Fruit fly (Drosophila melanogaster) whole organism, embryonic: ENCODE results near the gene CG9760.

Source experiments
- B-H2 ChIP-seq: fragments of 200-800 bp; sonication (Bioruptor generic); optimal IDR thresholded peaks from 2 replicates; lab custom pipeline; 2018; ENCODE audit warnings: missing biosample characterization, mild to moderate bottlenecking, missing genetic modification characterization
- Bgb ChIP-seq: fragments of 200-800 bp; sonication (Bioruptor generic); IDR thresholded peaks from 2 replicates; pipeline ENCODE4 v1.3.6; 2022; ENCODE audit warnings: missing biosample characterization, missing genetic modification characterization; ENCODE audit not compliant: partially characterized antibody
- CG12236 ChIP-seq: fragments of 200-800 bp; sonication (Bioruptor generic); optimal IDR thresholded peaks from 2 replicates; lab custom pipeline; 2016; ENCODE audit warnings: missing biosample characterization, missing genetic modification characterization
- CG12769 ChIP-seq: fragments of 200-800 bp; sonication (Bioruptor generic); optimal IDR thresholded peaks from 2 replicates; lab custom pipeline; 2019; ENCODE audit warnings: missing biosample characterization, mild to moderate bottlenecking, missing genetic modification characterization, moderate library complexity
- CG13123 ChIP-seq: fragments of 200-800 bp; sonication (Bioruptor generic); optimal IDR thresholded peaks from 2 replicates; lab custom pipeline; 2016; ENCODE audit warnings: missing biosample characterization, missing genetic modification characterization
- CG13894 ChIP-seq: fragments of 200-800 bp; sonication (Bioruptor generic); optimal IDR thresholded peaks from 3 replicates; lab custom pipeline; 2018; ENCODE audit warnings: missing biosample characterization, mild to moderate bottlenecking, missing genetic modification characterization, moderate library complexity
- CG32532 ChIP-seq: fragments of 200-800 bp; sonication (Bioruptor generic); IDR thresholded peaks from 2 replicates; pipeline ENCODE4 v1.3.6; 2022; ENCODE audit warnings: missing biosample characterization, missing genetic modification characterization
- CG3281 ChIP-seq: fragments of 200-800 bp; sonication (Bioruptor generic); optimal IDR thresholded peaks from 3 replicates; lab custom pipeline; 2017; ENCODE audit warnings: missing biosample characterization, mild to moderate bottlenecking, missing genetic modification characterization
- CG34224 ChIP-seq: fragments of 200-800 bp; sonication (Bioruptor generic); IDR thresholded peaks from 3 replicates; pipeline ENCODE4 v1.3.6; 2022; ENCODE audit warnings: missing biosample characterization, missing genetic modification characterization; ENCODE audit not compliant: partially characterized antibody
- CG34376 ChIP-seq: fragments of 200-800 bp; sonication (Bioruptor generic); optimal IDR thresholded peaks from 2 replicates; lab custom pipeline; 2018; ENCODE audit warnings: missing biosample characterization, mild to moderate bottlenecking, missing genetic modification characterization
- CG4617 ChIP-seq: fragments of 200-800 bp; sonication (Bioruptor generic); optimal IDR thresholded peaks from 3 replicates; lab custom pipeline; 2016; ENCODE audit warnings: missing biosample characterization, missing genetic modification characterization, borderline replicate concordance
- CG6683 ChIP-seq: fragments of 200-800 bp; sonication (Bioruptor generic); optimal IDR thresholded peaks from 2 replicates; lab custom pipeline; 2017; ENCODE audit warnings: missing biosample characterization, mild to moderate bottlenecking, missing genetic modification characterization, missing genetic modification reagents
- CG6765 ChIP-seq: fragments of 200-800 bp; sonication (Bioruptor generic); optimal IDR thresholded peaks from 3 replicates; lab custom pipeline; 2017; ENCODE audit warnings: missing biosample characterization, mild to moderate bottlenecking, missing genetic modification characterization
- CG6791 ChIP-seq: fragments of 200-800 bp; sonication (Bioruptor generic); IDR thresholded peaks from 3 replicates; pipeline ENCODE4 v1.3.6; 2022; ENCODE audit warnings: missing biosample characterization, missing genetic modification characterization; ENCODE audit not compliant: partially characterized antibody
- CG6813 ChIP-seq: fragments of 200-800 bp; sonication (Bioruptor generic); optimal IDR thresholded peaks from 2 replicates; lab custom pipeline; 2017; ENCODE audit warnings: missing biosample characterization, missing genetic modification characterization, mild to moderate bottlenecking, moderate library complexity, missing genetic modification reagents
- CG9797 ChIP-seq: fragments of 200-800 bp; sonication (Bioruptor generic); optimal IDR thresholded peaks from 3 replicates; lab custom pipeline; 2018; ENCODE audit warnings: missing biosample characterization, mild to moderate bottlenecking, missing genetic modification characterization
- Dbx ChIP-seq: fragments of 200-800 bp; sonication (Bioruptor generic); IDR thresholded peaks from 3 replicates; pipeline ENCODE4 v1.3.6; 2022; ENCODE audit warnings: missing biosample characterization, missing genetic modification characterization
- Dll ChIP-seq: fragments of 200-800 bp; sonication (Bioruptor generic); IDR thresholded peaks from 4 replicates; pipeline ENCODE4 v1.3.6; 2022; ENCODE audit warnings: missing biosample characterization, missing genetic modification characterization; ENCODE audit not compliant: partially characterized antibody
- Dref ChIP-seq: fragments of 200-800 bp; sonication (Bioruptor generic); IDR thresholded peaks from 2 replicates; pipeline ENCODE4 v1.3.6; 2022; ENCODE audit warnings: missing biosample characterization, missing genetic modification characterization
- Ets97D ChIP-seq: fragments of 200-800 bp; sonication (Bioruptor generic); optimal IDR thresholded peaks from 3 replicates; lab custom pipeline; 2016; ENCODE audit warnings: missing biosample characterization, missing genetic modification characterization
- HLH4C ChIP-seq: fragments of 200-800 bp; sonication (Bioruptor generic); IDR thresholded peaks from 3 replicates; pipeline ENCODE4 v1.3.6; 2022; ENCODE audit warnings: missing biosample characterization, missing genetic modification characterization; ENCODE audit not compliant: partially characterized antibody
- Hr3 ChIP-seq: fragments of 200-800 bp; sonication (Bioruptor generic); optimal IDR thresholded peaks from 3 replicates; lab custom pipeline; 2016; ENCODE audit warnings: missing biosample characterization, missing genetic modification characterization
- Med ChIP-seq: fragments of 200-800 bp; sonication (Bioruptor generic); peaks from one replicate; lab custom pipeline; 2016; ENCODE audit warnings: missing biosample characterization, missing genetic modification characterization, mild to moderate bottlenecking, inconsistent platforms, moderate library complexity
- Myb ChIP-seq: fragments of 200-800 bp; sonication (Bioruptor generic); optimal IDR thresholded peaks from 2 replicates; lab custom pipeline; 2016; ENCODE audit warnings: missing biosample characterization, missing genetic modification characterization
- Rx ChIP-seq: fragments of 200-800 bp; sonication (Bioruptor generic); IDR thresholded peaks from 2 replicates; pipeline ENCODE4 v1.3.6; 2022; ENCODE audit warnings: missing biosample characterization, missing genetic modification characterization
- Sry-δ ChIP-seq: fragments of 200-800 bp; sonication (Bioruptor generic); optimal IDR thresholded peaks from 2 replicates; lab custom pipeline; 2016; ENCODE audit warnings: missing biosample characterization, missing genetic modification characterization
- Trl ChIP-seq, 3 experiments: fragments of >200 bp in 2 of 3; fragments of 200-800 bp in 1 of 3; sonication (Bioruptor generic) in 1 of 3; optimal IDR thresholded peaks; 2 replicates in 1 of 3; 3 replicates in 2 of 3; lab custom pipeline; 2016 to 2017; ENCODE audit warnings: missing biosample characterization in 1 of 3, missing genetic modification characterization in 1 of 3
- amos ChIP-seq: fragments of 200-800 bp; sonication (Bioruptor generic); IDR thresholded peaks from 2 replicates; pipeline ENCODE4 v1.3.6; 2022; ENCODE audit warnings: missing biosample characterization, missing genetic modification characterization; ENCODE audit not compliant: partially characterized antibody
- az2 ChIP-seq: fragments of 200-800 bp; sonication (Bioruptor generic); optimal IDR thresholded peaks from 3 replicates; lab custom pipeline; 2016; ENCODE audit warnings: missing biosample characterization, missing genetic modification characterization
- chinmo ChIP-seq: fragments of 200-800 bp; sonication (Bioruptor generic); IDR thresholded peaks from 4 replicates; pipeline ENCODE4 v1.3.6; 2022; ENCODE audit warnings: missing biosample characterization, missing genetic modification characterization; ENCODE audit not compliant: partially characterized antibody
- ewg ChIP-seq: fragments of 200-800 bp; sonication (Bioruptor generic); optimal IDR thresholded peaks from 3 replicates; lab custom pipeline; 2017; ENCODE audit warnings: mild to moderate bottlenecking, missing biosample characterization, missing genetic modification reagents, missing genetic modification characterization
- exex ChIP-seq: fragments of 200-800 bp; sonication (Bioruptor generic); optimal IDR thresholded peaks from 4 replicates; lab custom pipeline; 2018; ENCODE audit warnings: missing biosample characterization, mild to moderate bottlenecking, missing genetic modification characterization, moderate library complexity
- fd102C ChIP-seq: fragments of 200-800 bp; sonication (Bioruptor generic); optimal IDR thresholded peaks from 2 replicates; lab custom pipeline; 2018; ENCODE audit warnings: missing biosample characterization, mild to moderate bottlenecking, missing genetic modification characterization, moderate library complexity
- fd96Cb ChIP-seq: fragments of 200-800 bp; sonication (Bioruptor generic); optimal IDR thresholded peaks from 2 replicates; lab custom pipeline; 2018; ENCODE audit warnings: missing biosample characterization, mild to moderate bottlenecking, missing genetic modification characterization, moderate library complexity
- fru ChIP-seq: fragments of >200 bp; optimal IDR thresholded peaks from 2 replicates; lab custom pipeline; 2017
- ftz-f1 ChIP-seq: fragments of 200-800 bp; sonication (Bioruptor generic); optimal IDR thresholded peaks from 2 replicates; lab custom pipeline; 2016; ENCODE audit warnings: missing biosample characterization, missing genetic modification characterization
- gsb ChIP-seq: fragments of 200-800 bp; sonication (Bioruptor generic); IDR thresholded peaks from 2 replicates; pipeline ENCODE4 v1.3.6; 2022; ENCODE audit warnings: missing biosample characterization, missing genetic modification characterization
- hkb ChIP-seq, 2 experiments: fragments of 200-800 bp in 1 of 2; fragments of >200 bp in 1 of 2; sonication (Bioruptor generic) in 1 of 2; IDR thresholded peaks in 1 of 2; optimal IDR thresholded peaks in 1 of 2; 2 replicates each; pipeline versions ENCODE4 v1.3.6 to Lab custom; 2017 to 2022; ENCODE audit warnings: missing biosample characterization in 1 of 2, missing genetic modification characterization in 1 of 2
- knrl ChIP-seq: fragments of 200-800 bp; sonication (Bioruptor generic); IDR thresholded peaks from 3 replicates; pipeline ENCODE4 v1.3.6; 2022; ENCODE audit warnings: missing biosample characterization, missing genetic modification characterization; ENCODE audit not compliant: partially characterized antibody
- mirr ChIP-seq: fragments of 200-800 bp; sonication (Bioruptor generic); optimal IDR thresholded peaks from 3 replicates; lab custom pipeline; 2018; ENCODE audit warnings: missing biosample characterization, mild to moderate bottlenecking, missing genetic modification characterization
- nerfin-2 ChIP-seq: fragments of 200-800 bp; sonication (Bioruptor generic); IDR thresholded peaks from 2 replicates; pipeline ENCODE4 v1.3.6; 2022; ENCODE audit warnings: missing biosample characterization, missing genetic modification characterization; ENCODE audit not compliant: partially characterized antibody
- pzg ChIP-seq: fragments of 200-800 bp; sonication (Bioruptor generic); optimal IDR thresholded peaks from 3 replicates; lab custom pipeline; 2018; ENCODE audit warnings: missing biosample characterization, mild to moderate bottlenecking, missing genetic modification characterization, moderate library complexity
- scrt ChIP-seq: fragments of 200-800 bp; sonication (Bioruptor generic); optimal IDR thresholded peaks from 2 replicates; lab custom pipeline; 2018; ENCODE audit warnings: missing biosample characterization, mild to moderate bottlenecking, missing genetic modification characterization, moderate library complexity
- sob ChIP-seq: fragments of 200-800 bp; sonication (Bioruptor generic); IDR thresholded peaks from 2 replicates; pipeline ENCODE4 v1.3.6; 2022; ENCODE audit warnings: missing biosample characterization, missing genetic modification characterization
- sug ChIP-seq: fragments of 200-800 bp; optimal IDR thresholded peaks from 2 replicates; lab custom pipeline; 2019; ENCODE audit warnings: missing biosample characterization, mild to moderate bottlenecking, missing genetic modification characterization, moderate library complexity
- unc-4 ChIP-seq: fragments of 200-800 bp; sonication (Bioruptor generic); IDR thresholded peaks from 2 replicates; pipeline ENCODE4 v1.3.6; 2022; ENCODE audit warnings: missing biosample characterization, missing genetic modification characterization; ENCODE audit not compliant: partially characterized antibody

The CG9760 gene

DNA sequence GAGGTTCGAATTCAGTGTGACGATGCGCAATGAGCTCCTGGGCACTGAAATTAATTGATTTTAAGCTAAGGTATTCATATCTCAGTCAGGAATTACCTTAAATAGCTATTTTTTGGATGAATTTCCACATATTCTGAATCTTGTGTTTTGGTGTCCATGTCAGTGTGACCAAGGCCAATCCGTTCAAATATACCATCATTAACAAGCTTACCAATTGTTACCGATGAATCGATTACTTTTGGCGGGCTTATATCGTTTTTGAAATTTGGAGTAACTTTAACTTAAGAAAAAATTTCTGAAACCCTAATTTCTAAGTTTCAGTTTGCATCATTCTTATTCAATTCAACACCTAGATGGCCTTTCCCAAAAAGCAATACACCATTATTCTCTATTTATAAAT is 42.3 kb upstream of the CG9760 start, which contains the start of gene Tsen54 (continued):
- TF ChIP-seq Dll (GFP tag; lab: Robert Waterston, UW) (peak; percentile 75), CG4617 (GFP tag; lab: Kevin White, UChicago) (peak; percentile 44), scrt (GFP tag; lab: Kevin White, UChicago) (peak; percentile 27), Trl (optimal IDR thresholded peaks at IDR 0.05; lab: Kevin White, UChicago) (no peak), Trl (GFP tag; optimal IDR thresholded peaks at IDR 0.05; lab: Kevin White, UChicago) (no peak), nerfin-2 (GFP tag; lab: Robert Waterston, UW) (peak; percentile 45; the same call in 1 of the 2 replicates), Sry-δ (GFP tag; lab: Kevin White, UChicago) (peak; percentile 34), az2 (no peak), knrl (GFP tag; lab: Robert Waterston, UW) (peak; percentile 58; the same call in 2 of the 3 replicates), CG6791 (GFP tag; lab: Robert Waterston, UW) (peak; percentile 72), fd102C (no peak), CG9797 (peak; percentile 40), CG34376 (GFP tag; lab: Kevin White, UChicago) (no peak), CG6683 (no peak), CG34224 (GFP tag; lab: Robert Waterston, UW) (peak; percentile 77), CG13123 (no peak), CG12236 (no peak)

DNA sequence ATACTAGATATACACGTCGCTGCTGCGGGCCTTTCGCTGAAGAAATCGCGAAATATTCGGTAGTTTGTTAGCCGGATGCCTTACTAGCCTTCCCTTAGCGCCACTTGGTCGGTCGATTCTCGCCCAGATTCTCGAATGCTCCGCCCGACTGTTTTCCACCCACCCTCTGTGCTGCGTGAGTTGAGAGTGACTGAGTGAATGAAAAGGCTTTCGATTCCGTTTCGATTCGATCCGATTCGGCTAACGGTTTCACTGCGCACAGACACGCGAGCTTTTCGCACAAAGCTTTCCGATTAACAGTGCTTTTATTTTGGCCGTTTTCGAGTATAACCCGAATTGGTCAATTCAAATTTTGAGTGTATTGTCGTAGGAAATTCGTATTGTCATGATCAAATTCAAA is 40.2 kb upstream of the CG9760 start, which contains the start of gene Ak1:
Gene Ak1 (minus strand): TSS at position 347 of the 400 bp plus-strand sequence.
- TF ChIP-seq CG6765 = peak; percentile 41
- TF ChIP-seq unc-4 (GFP tag; lab: Robert Waterston, UW) = 0 out of 2 replicates have a peak, but pooled peaks have one; percentile 25
- peak; percentile 26 for TF ChIP-seq mirr (GFP tag; lab: Kevin White, UChicago)
- TF ChIP-seq gsb (GFP tag; lab: Robert Waterston, UW) = no peak
- TF ChIP-seq exex (tag; lab: Kevin White, UChicago) = peak; percentile 9
- TF ChIP-seq Dbx (GFP tag; lab: Robert Waterston, UW) = 0 out of 3 replicates have a peak, but pooled peaks have one; percentile 37
- no peak for TF ChIP-seq Hr3 (GFP tag; lab: Kevin White, UChicago)
- TF ChIP-seq chinmo (GFP tag; lab: Robert Waterston, UW) = 0 out of 4 replicates have a peak, but pooled peaks have one; percentile 39
- no peak for TF ChIP-seq Ets97D (GFP tag; lab: Kevin White, UChicago)
- TF ChIP-seq CG32532 = peak; percentile 32; the same call in 1 of the 2 replicates
- no peak for TF ChIP-seq knrl (GFP tag; lab: Robert Waterston, UW)
- peak; percentile 34 for TF ChIP-seq sug (tag; lab: Kevin White, UChicago)
- peak; percentile 60 for TF ChIP-seq CG12769 (tag; lab: Kevin White, UChicago)
- TF ChIP-seq Bgb = peak; percentile 59; the same call in 1 of the 2 replicates
- TF ChIP-seq CG13894 = peak; percentile 70
- peak; percentile 28 for TF ChIP-seq CG6813 (GFP tag; lab: Kevin White, UChicago)
- peak; percentile 32 for TF ChIP-seq B-H2 (GFP tag; lab: Kevin White, UChicago)
- TF ChIP-seq fru = no peak
- peak; percentile 6 for TF ChIP-seq CG3281 (GFP tag; lab: Kevin White, UChicago)
- no peak for TF ChIP-seq Rx
- TF ChIP-seq Myb = peak; percentile 77
- TF ChIP-seq HLH4C = peak; percentile 47; the same call in 1 of the 3 replicates
- no peak for TF ChIP-seq fd96Cb (tag; lab: Kevin White, UChicago)
- TF ChIP-seq amos (GFP tag; lab: Robert Waterston, UW) = peak; percentile 48; the same call in 1 of the 2 replicates
- peak; percentile 7 for TF ChIP-seq ftz-f1 (GFP tag; lab: Kevin White, UChicago)
- TF ChIP-seq Med = peak; percentile 89
- peak; percentile 23 for TF ChIP-seq pzg (GFP tag; lab: Kevin White, UChicago)
- peak; percentile 31 for TF ChIP-seq CG34376 (GFP tag; lab: Kevin White, UChicago)
- TF ChIP-seq Dref (GFP tag; lab: Robert Waterston, UW) = peak; percentile 37
- peak; percentile 12 for TF ChIP-seq ewg (GFP tag; lab: Kevin White, UChicago)
- no peak for TF ChIP-seq hkb (optimal IDR thresholded peaks at IDR 0.05; lab: Kevin White, UChicago)
- TF ChIP-seq hkb (GFP tag; IDR thresholded peaks at IDR 0.05; lab: Robert Waterston, UW) = 0 out of 2 replicates have a peak, but pooled peaks have one; percentile 15
- peak; percentile 33; the same call in 1 of the 2 replicates for TF ChIP-seq sob
